Fruit fly (Drosophila melanogaster) whole organism, embryonic: ENCODE data around the gene dlp.

Experiments
- CG11085 ChIP-seq: fragments of 200-800 bp; sonication (Bioruptor generic); IDR thresholded peaks from 2 replicates; pipeline ENCODE4 v1.3.6; 2022; ENCODE audit warnings: missing biosample characterization, missing genetic modification characterization
- CG12071 ChIP-seq: fragments of 200-800 bp; sonication (Bioruptor generic); optimal IDR thresholded peaks from 3 replicates; lab custom pipeline; 2018; ENCODE audit warnings: missing biosample characterization, mild to moderate bottlenecking, missing genetic modification characterization
- CG12219 ChIP-seq: fragments of 200-800 bp; sonication (Bioruptor generic); optimal IDR thresholded peaks from 3 replicates; lab custom pipeline; 2018; ENCODE audit warnings: missing biosample characterization, mild to moderate bottlenecking, missing genetic modification characterization
- CG12299 ChIP-seq: fragments of 200-800 bp; sonication (Bioruptor generic); optimal IDR thresholded peaks from 2 replicates; lab custom pipeline; 2018; ENCODE audit warnings: missing biosample characterization, mild to moderate bottlenecking, missing genetic modification characterization
- CG15269 ChIP-seq: fragments of 200-800 bp; sonication (Bioruptor generic); optimal IDR thresholded peaks from 2 replicates; lab custom pipeline; 2018; ENCODE audit warnings: missing biosample characterization, mild to moderate bottlenecking, missing genetic modification characterization, moderate library complexity
- CG17912 ChIP-seq: fragments of 200-800 bp; sonication (Bioruptor generic); optimal IDR thresholded peaks from 2 replicates; lab custom pipeline; 2018; ENCODE audit warnings: missing biosample characterization, mild to moderate bottlenecking, missing genetic modification characterization
- CG2129 ChIP-seq: fragments of 200-800 bp; sonication (Bioruptor generic); IDR thresholded peaks from 2 replicates; pipeline ENCODE4 v1.3.6; 2022; ENCODE audit warnings: missing biosample characterization, missing genetic modification characterization; ENCODE audit not compliant: partially characterized antibody
- CG32532 ChIP-seq: fragments of 200-800 bp; sonication (Bioruptor generic); IDR thresholded peaks from 2 replicates; pipeline ENCODE4 v1.3.6; 2022; ENCODE audit warnings: missing biosample characterization, missing genetic modification characterization
- CG4328 ChIP-seq: fragments of 200-800 bp; sonication (Bioruptor generic); optimal IDR thresholded peaks from 3 replicates; lab custom pipeline; 2017; ENCODE audit warnings: missing biosample characterization, missing genetic modification reagents, missing genetic modification characterization
- CG43689 ChIP-seq: fragments of 200-800 bp; sonication (Bioruptor generic); IDR thresholded peaks from 2 replicates; pipeline ENCODE4 v1.3.6; 2022; ENCODE audit warnings: missing biosample characterization, missing genetic modification characterization
- CG4424 ChIP-seq: fragments of 200-800 bp; sonication (Bioruptor generic); optimal IDR thresholded peaks from 3 replicates; lab custom pipeline; 2016; ENCODE audit warnings: missing biosample characterization, missing genetic modification characterization
- CG4617 ChIP-seq: fragments of 200-800 bp; sonication (Bioruptor generic); optimal IDR thresholded peaks from 3 replicates; lab custom pipeline; 2016; ENCODE audit warnings: missing biosample characterization, missing genetic modification characterization, borderline replicate concordance
- CG6689 ChIP-seq: fragments of 200-800 bp; sonication (Bioruptor generic); IDR thresholded peaks from 2 replicates; pipeline ENCODE4 v1.3.6; 2022; ENCODE audit warnings: missing biosample characterization, missing genetic modification characterization
- CG6854 ChIP-seq: fragments of 200-800 bp; sonication (Bioruptor generic); optimal IDR thresholded peaks from 3 replicates; lab custom pipeline; 2017; ENCODE audit warnings: missing biosample characterization, mild to moderate bottlenecking, missing genetic modification characterization
- CG7786 ChIP-seq: fragments of 200-800 bp; sonication (Bioruptor generic); optimal IDR thresholded peaks from 2 replicates; lab custom pipeline; 2016; ENCODE audit warnings: missing biosample characterization, missing genetic modification characterization
- CG8388 ChIP-seq: fragments of 200-800 bp; sonication (Bioruptor generic); optimal IDR thresholded peaks from 2 replicates; lab custom pipeline; 2019; ENCODE audit warnings: missing biosample characterization, mild to moderate bottlenecking, missing genetic modification characterization, moderate library complexity
- Chrac-16 ChIP-seq: fragments of 200-800 bp; sonication (Bioruptor generic); optimal IDR thresholded peaks from 3 replicates; lab custom pipeline; 2016; ENCODE audit warnings: missing biosample characterization, missing genetic modification characterization
- D ChIP-seq, 2 experiments: fragments of 200-800 bp in 1 of 2; fragments of >200 bp in 1 of 2; sonication (Bioruptor generic) in 1 of 2; optimal IDR thresholded peaks; 2 replicates in 1 of 2; 3 replicates in 1 of 2; lab custom pipeline; 2017; ENCODE audit warnings: mild to moderate bottlenecking in 1 of 2, missing biosample characterization in 1 of 2, missing genetic modification characterization in 1 of 2, missing genetic modification reagents in 1 of 2
- Deaf1 ChIP-seq: fragments of 200-800 bp; optimal IDR thresholded peaks from 3 replicates; lab custom pipeline; 2019; ENCODE audit warnings: missing biosample characterization, mild to moderate bottlenecking, missing genetic modification characterization, moderate library complexity
- Dip2 ChIP-seq: fragments of 200-800 bp; sonication (Bioruptor generic); IDR thresholded peaks from 2 replicates; pipeline ENCODE4 v1.3.6; 2022; ENCODE audit warnings: missing biosample characterization, missing genetic modification characterization
- Ets65A ChIP-seq: fragments of 200-800 bp; sonication (Bioruptor generic); peaks from one replicate; lab custom pipeline; 2016; ENCODE audit warnings: missing biosample characterization, missing genetic modification characterization
- HHEX ChIP-seq: fragments of 200-800 bp; sonication (Bioruptor generic); optimal IDR thresholded peaks from 3 replicates; lab custom pipeline; 2017; ENCODE audit warnings: missing biosample characterization, mild to moderate bottlenecking, missing genetic modification characterization, missing genetic modification reagents
- Hmr ChIP-seq: fragments of 200-800 bp; sonication (Bioruptor generic); optimal IDR thresholded peaks from 3 replicates; lab custom pipeline; 2017; ENCODE audit warnings: mild to moderate bottlenecking, missing biosample characterization, missing genetic modification reagents, missing genetic modification characterization
- Kr ChIP-seq: fragments of 200-800 bp; sonication (Bioruptor generic); optimal IDR thresholded peaks from 2 replicates; lab custom pipeline; 2017; ENCODE audit warnings: missing biosample characterization, mild to moderate bottlenecking, missing genetic modification characterization
- Lpt ChIP-seq: fragments of >200 bp; optimal IDR thresholded peaks from 2 replicates; lab custom pipeline; 2018; ENCODE audit warnings: missing biosample characterization, missing genetic modification characterization
- Meics ChIP-seq: fragments of 200-800 bp; sonication (Bioruptor generic); optimal IDR thresholded peaks from 2 replicates; lab custom pipeline; 2017; ENCODE audit warnings: missing biosample characterization, mild to moderate bottlenecking, missing genetic modification characterization
- NC2β ChIP-seq: fragments of 200-800 bp; sonication (Bioruptor generic); optimal IDR thresholded peaks from 2 replicates; lab custom pipeline; 2016; ENCODE audit warnings: missing biosample characterization, missing genetic modification characterization
- Nf-YB ChIP-seq: fragments of 200-800 bp; sonication (Bioruptor generic); optimal IDR thresholded peaks from 3 replicates; lab custom pipeline; 2019; ENCODE audit warnings: missing biosample characterization, mild to moderate bottlenecking, missing genetic modification characterization, moderate library complexity
- Poxn ChIP-seq: fragments of 200-800 bp; sonication (Bioruptor generic); IDR thresholded peaks from 2 replicates; pipeline ENCODE4 v1.3.6; 2022; ENCODE audit warnings: missing biosample characterization, missing genetic modification characterization
- Scr ChIP-seq: fragments of 200-800 bp; sonication (Bioruptor generic); IDR thresholded peaks from 2 replicates; pipeline ENCODE4 v1.3.6; 2022; ENCODE audit warnings: missing biosample characterization, missing genetic modification characterization; ENCODE audit not compliant: partially characterized antibody
- Spps ChIP-seq: fragments of 200-800 bp; sonication (Bioruptor generic); optimal IDR thresholded peaks from 2 replicates; lab custom pipeline; 2018; ENCODE audit warnings: missing biosample characterization, mild to moderate bottlenecking, missing genetic modification characterization
- Stat92E ChIP-seq, 3 experiments: fragments of >200 bp in 2 of 3; fragments of 200-800 bp in 1 of 3; sonication (Bioruptor generic) in 1 of 3; optimal IDR thresholded peaks; 2 replicates each; lab custom pipeline; 2017 to 2019; ENCODE audit warnings: missing biosample characterization in 3 of 3, missing genetic modification characterization in 3 of 3, mild to moderate bottlenecking in 1 of 3, moderate library complexity in 1 of 3
- bsh ChIP-seq, 2 experiments: fragments of 200-800 bp; sonication (Bioruptor generic); optimal IDR thresholded peaks; 2 replicates each; lab custom pipeline; 2017 to 2018; ENCODE audit warnings: mild to moderate bottlenecking in 2 of 2, missing biosample characterization in 2 of 2, missing genetic modification characterization in 2 of 2, moderate library complexity in 1 of 2
- cas ChIP-seq: fragments of 200-800 bp; sonication (Bioruptor generic); IDR thresholded peaks from 2 replicates; pipeline ENCODE4 v1.3.6; 2022; ENCODE audit warnings: missing biosample characterization, missing genetic modification characterization
- cg ChIP-seq: fragments of 200-800 bp; sonication (Bioruptor generic); optimal IDR thresholded peaks from 3 replicates; lab custom pipeline; 2019; ENCODE audit warnings: missing biosample characterization, mild to moderate bottlenecking, missing genetic modification characterization, moderate library complexity
- gem ChIP-seq: fragments of 200-800 bp; sonication (Bioruptor generic); optimal IDR thresholded peaks from 2 replicates; lab custom pipeline; 2019; ENCODE audit warnings: missing biosample characterization, mild to moderate bottlenecking, missing genetic modification characterization, moderate library complexity
- grau ChIP-seq: fragments of 200-800 bp; optimal IDR thresholded peaks from 3 replicates; lab custom pipeline; 2019; ENCODE audit warnings: missing biosample characterization, mild to moderate bottlenecking, missing genetic modification characterization, moderate library complexity
- kni ChIP-seq: fragments of 200-800 bp; sonication (Bioruptor generic); optimal IDR thresholded peaks from 3 replicates; lab custom pipeline; 2017; ENCODE audit warnings: mild to moderate bottlenecking, missing biosample characterization, missing genetic modification reagents, missing genetic modification characterization
- nmo ChIP-seq: fragments of 200-800 bp; sonication (Bioruptor generic); optimal IDR thresholded peaks from 2 replicates; lab custom pipeline; 2018; ENCODE audit warnings: missing biosample characterization, mild to moderate bottlenecking, missing genetic modification characterization, moderate library complexity
- prd ChIP-seq, 3 experiments: fragments of >200 bp in 2 of 3; fragments of 200-800 bp in 1 of 3; sonication (Bioruptor generic) in 1 of 3; optimal IDR thresholded peaks in 2 of 3; IDR thresholded peaks in 1 of 3; 2 replicates in 2 of 3; 3 replicates in 1 of 3; pipeline versions ENCODE4 v1.3.6 to Lab custom; 2017 to 2022; ENCODE audit warnings: missing biosample characterization in 1 of 3, missing genetic modification characterization in 1 of 3
- pum ChIP-seq: fragments of 200-800 bp; sonication (Bioruptor generic); optimal IDR thresholded peaks from 2 replicates; lab custom pipeline; 2016; ENCODE audit warnings: missing biosample characterization, missing genetic modification characterization
- run ChIP-seq: fragments of 200-800 bp; sonication (Bioruptor generic); optimal IDR thresholded peaks from 3 replicates; lab custom pipeline; 2018; ENCODE audit warnings: missing biosample characterization, mild to moderate bottlenecking, missing genetic modification characterization
- slou ChIP-seq: fragments of 200-800 bp; sonication (Bioruptor generic); optimal IDR thresholded peaks from 3 replicates; lab custom pipeline; 2016; ENCODE audit warnings: missing biosample characterization, missing genetic modification characterization
- toy ChIP-seq: fragments of 200-800 bp; sonication (Bioruptor generic); IDR thresholded peaks from 2 replicates; pipeline ENCODE4 v1.3.6; 2022; ENCODE audit warnings: missing biosample characterization, missing genetic modification characterization
- twi ChIP-seq: fragments of 200-800 bp; optimal IDR thresholded peaks from 2 replicates; lab custom pipeline; 2019; ENCODE audit warnings: missing biosample characterization, mild to moderate bottlenecking, missing genetic modification characterization, moderate library complexity
- usp ChIP-seq: fragments of >200 bp; optimal IDR thresholded peaks from 2 replicates; lab custom pipeline; 2017; ENCODE audit warnings: missing biosample characterization, missing genetic modification characterization
- zf30C ChIP-seq: fragments of 200-800 bp; sonication (Bioruptor generic); optimal IDR thresholded peaks from 3 replicates; lab custom pipeline; 2018; ENCODE audit warnings: missing biosample characterization, mild to moderate bottlenecking, missing genetic modification characterization

dlp gene

dm6 chr3L:14634773-14635563 is 2.6 kb downstream of the dlp start (continued):
- TF ChIP-seq CG2129 (GFP tag; lab: Robert Waterston, UW) (no peak), CG7786 (GFP tag; lab: Kevin White, UChicago) (no peak), Scr (GFP tag; lab: Robert Waterston, UW) (no peak), CG4328 (peak; percentile 22), toy (GFP tag; lab: Robert Waterston, UW) (0 out of 2 replicates have a peak, but pooled peaks have one; percentile 34), prd (optimal IDR thresholded peaks at IDR 0.05; lab: Kevin White, UChicago) (no peak), prd (GFP tag; IDR thresholded peaks at IDR 0.05; lab: Robert Waterston, UW) (peak; percentile 57; the same call in 2 of the 3 replicates), CG17912 (GFP tag; lab: Kevin White, UChicago) (no peak), cas (GFP tag; lab: Robert Waterston, UW) (no peak), CG12219 (GFP tag; lab: Kevin White, UChicago) (no peak), Hmr (no peak), Spps (tag; lab: Kevin White, UChicago) (peak; percentile 88), kni (GFP tag; lab: Kevin White, UChicago) (peak; percentile 95), Nf-YB (GFP tag; lab: Kevin White, UChicago) (peak; percentile 62), CG32532 (no peak), gem (peak; percentile 90), zf30C (peak; percentile 91), CG8388 (GFP tag; lab: Kevin White, UChicago) (peak; percentile 80), CG15269 (tag; lab: Kevin White, UChicago) (peak; percentile 33), pum (GFP tag; lab: Kevin White, UChicago) (no peak), bsh (GFP tag; optimal IDR thresholded peaks at IDR 0.05; lab: Kevin White, UChicago) (peak in 1 of 2 experiments; percentile 87), CG4424 (peak; percentile 79), grau (tag; lab: Kevin White, UChicago) (peak; percentile 80), Deaf1 (tag; lab: Kevin White, UChicago) (peak; percentile 37), CG11085 (GFP tag; lab: Robert Waterston, UW) (no peak), Chrac-16 (GFP tag; lab: Kevin White, UChicago) (peak; percentile 67), usp (GFP tag; lab: Kevin White, UChicago) (no peak), CG4617 (no peak), D (optimal IDR thresholded peaks at IDR 0.05; lab: Kevin White, UChicago) (no peak), D (GFP tag; optimal IDR thresholded peaks at IDR 0.05; lab: Kevin White, UChicago) (peak; percentile 83), CG12299 (tag; lab: Kevin White, UChicago) (peak; percentile 6), Ets65A (GFP tag; lab: Kevin White, UChicago) (no peak), cg (no peak), NC2β (no peak), Poxn (GFP tag; lab: Robert Waterston, UW) (no peak), Kr (GFP tag; lab: Kevin White, UChicago) (no peak), CG43689 (GFP tag; lab: Robert Waterston, UW) (no peak), twi (peak; percentile 64), CG12071 (GFP tag; lab: Kevin White, UChicago) (no peak), CG6854 (GFP tag; lab: Kevin White, UChicago) (peak; percentile 18), Meics (GFP tag; lab: Kevin White, UChicago) (peak; percentile 34), Lpt (GFP tag; lab: Kevin White, UChicago) (no peak), run (tag; lab: Kevin White, UChicago) (no peak), Stat92E (GFP tag; optimal IDR thresholded peaks at IDR 0.05; lab: Kevin White, UChicago) (peak in 1 of 3 experiments; percentile 67), CG6689 (GFP tag; lab: Robert Waterston, UW) (peak; percentile 86), Dip2 (GFP tag; lab: Robert Waterston, UW) (no peak), HHEX (peak; percentile 23), nmo (peak; percentile 92), slou (no peak)
